Worm (Caenorhabditis elegans): ENCODE data around the gene ttr-6.

The ttr-6 gene

ce11 chrX:6630645-6631044, 33.7 kb upstream of the ttr-6 start:
- TF ChIP-seq ceh-9 (tag; optimal IDR thresholded peaks at IDR 0.05) (no peak), daf-12 (tag; optimal IDR thresholded peaks at IDR 0.05) (no peak), ama-1 (optimal IDR thresholded peaks at IDR 0.05) (no peak), ceh-16 (tag; optimal IDR thresholded peaks at IDR 0.05) (no peak)

ce11 chrX:6625275-6625674, 28.4 kb upstream of the ttr-6 start:
- TF ChIP-seq ceh-82 (tag; optimal IDR thresholded peaks at IDR 0.05) (no peak), unc-39 (tag; optimal IDR thresholded peaks at IDR 0.05) (no peak), nhr-67 (tag; optimal IDR thresholded peaks at IDR 0.05) (no peak), mml-1 (tag; optimal IDR thresholded peaks at IDR 0.05) (no peak), elt-2 (tag; optimal IDR thresholded peaks at IDR 0.05) (no peak), ceh-28 (tag; optimal IDR thresholded peaks at IDR 0.05) (no peak), fos-1 (tag; optimal IDR thresholded peaks at IDR 0.05) (no peak), fkh-10 (GFP tag; optimal IDR thresholded peaks at IDR 0.05) (no peak), nhr-11 (tag; optimal IDR thresholded peaks at IDR 0.05) (no peak), mdl-1 (tag; optimal IDR thresholded peaks at IDR 0.05) (no peak), skn-1 (tag; optimal IDR thresholded peaks at IDR 0.05) (no peak), R02D3.7 (tag; optimal IDR thresholded peaks at IDR 0.05) (no peak), daf-12 (tag; optimal IDR thresholded peaks at IDR 0.05) (no peak), eor-1 (tag; optimal IDR thresholded peaks at IDR 0.05) (no peak), pqm-1 (tag; optimal IDR thresholded peaks at IDR 0.05) (no peak), egl-27 (tag; optimal IDR thresholded peaks at IDR 0.05) (no peak), nhr-23 (tag; optimal IDR thresholded peaks at IDR 0.05) (no peak), sea-2 (GFP tag; optimal IDR thresholded peaks at IDR 0.05) (no peak)

DNA sequence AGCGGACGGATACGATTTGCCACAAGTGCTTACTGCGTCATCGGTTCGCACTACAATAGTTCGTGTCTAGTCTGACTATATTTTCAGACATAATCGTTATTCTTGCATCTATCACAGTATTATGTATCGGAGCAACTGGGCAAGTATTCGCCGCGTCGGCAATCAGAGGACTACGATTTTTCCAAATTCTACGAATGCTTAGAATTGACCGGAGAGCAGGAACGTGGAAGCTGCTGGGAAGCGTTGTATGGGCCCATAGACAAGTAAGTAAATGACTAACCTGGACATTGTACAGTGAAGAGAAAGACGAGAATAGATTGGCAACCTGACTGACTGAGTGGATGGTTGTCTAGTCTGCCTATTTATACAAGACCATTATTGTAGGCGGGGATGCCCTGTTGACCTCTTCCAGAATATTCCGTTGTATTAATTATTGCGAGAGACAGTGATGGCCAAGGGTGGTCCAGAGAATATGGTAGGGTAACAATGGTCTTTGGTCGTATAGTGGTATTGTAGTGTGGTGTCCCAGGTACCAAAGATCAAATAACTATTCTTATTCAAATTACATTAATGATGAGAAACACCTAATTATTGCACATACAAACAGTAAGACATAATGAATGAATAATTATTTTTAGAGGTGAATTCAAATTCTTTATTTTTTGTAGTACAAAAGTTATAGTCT, 25.8 kb upstream of the ttr-6 start, which contains the start of gene clec-266:
Gene clec-266 (minus strand): TSS at position 364 of the 685 bp plus-strand sequence.
- TF ChIP-seq nhr-77 (tag; optimal IDR thresholded peaks at IDR 0.05) = no peak
- TF ChIP-seq nhr-76 (tag; optimal IDR thresholded peaks at IDR 0.05) = no peak
- TF ChIP-seq R02D3.7 (tag; optimal IDR thresholded peaks at IDR 0.05) = no peak
- TF ChIP-seq hmg-11 (tag; optimal IDR thresholded peaks at IDR 0.05) = no peak
- TF ChIP-seq ZK546.5 (tag; optimal IDR thresholded peaks at IDR 0.05) = no peak
- TF ChIP-seq egl-27 (tag; optimal IDR thresholded peaks at IDR 0.05) = no peak
- TF ChIP-seq unc-62 (GFP tag; optimal IDR thresholded peaks at IDR 0.05) = no peak
- no peak for TF ChIP-seq ama-1 (optimal IDR thresholded peaks at IDR 0.05)
- no peak for TF ChIP-seq zag-1 (tag; optimal IDR thresholded peaks at IDR 0.05)
- no peak for TF ChIP-seq fkh-2 (tag; optimal IDR thresholded peaks at IDR 0.05)
- no peak for TF ChIP-seq mml-1 (tag; optimal IDR thresholded peaks at IDR 0.05)
- TF ChIP-seq ztf-4 (tag; optimal IDR thresholded peaks at IDR 0.05) = no peak
- TF ChIP-seq egl-5 (tag; optimal IDR thresholded peaks at IDR 0.05) = no peak
- no peak for TF ChIP-seq daf-12 (tag; optimal IDR thresholded peaks at IDR 0.05)
- no peak for TF ChIP-seq nhr-11 (tag; optimal IDR thresholded peaks at IDR 0.05)
- TF ChIP-seq nhr-43 (tag; optimal IDR thresholded peaks at IDR 0.05; ENCODE audit: poor library complexity, severe bottlenecking) = no peak

- TF ChIP-seq ztf-11 (tag; optimal IDR thresholded peaks at IDR 0.05) (no peak), pha-4 (tag; optimal IDR thresholded peaks at IDR 0.05) (peak; percentile 26), ceh-82 (tag; optimal IDR thresholded peaks at IDR 0.05) (no peak)
These were observed 21.8 kb upstream of the ttr-6 start, which contains the start of gene kqt-1 for ce11 chrX:6618712-6619111. kqt-1 (plus strand) TSS chrX:6619012.

ce11 chrX:6617622-6618021, 20.7 kb upstream of the ttr-6 start:
- TF ChIP-seq lin-15B (tag; optimal IDR thresholded peaks at IDR 0.05) = no peak
- no peak for TF ChIP-seq nhr-11 (tag; optimal IDR thresholded peaks at IDR 0.05)
- TF ChIP-seq ama-1 (optimal IDR thresholded peaks at IDR 0.05) = no peak
- no peak for TF ChIP-seq fkh-10 (GFP tag; optimal IDR thresholded peaks at IDR 0.05)

DNA sequence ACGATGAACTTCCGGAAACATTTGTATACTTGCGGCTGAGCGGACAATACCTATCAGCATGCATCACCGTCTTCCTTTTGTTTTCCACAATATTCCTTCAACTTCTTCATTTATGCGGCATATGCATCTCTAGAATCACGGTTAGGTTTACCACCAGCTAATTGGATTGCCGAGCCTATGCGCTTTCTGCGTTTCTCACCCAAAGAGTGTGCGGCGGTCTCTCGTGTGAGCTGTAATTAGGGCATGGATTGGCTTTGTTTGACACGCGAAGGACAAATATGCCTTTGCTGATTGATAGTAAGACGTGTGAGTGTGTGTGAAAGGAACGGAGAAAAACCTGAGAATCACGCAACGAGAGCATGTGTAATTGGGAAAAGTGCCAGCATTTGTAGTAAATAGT, 16.6 kb upstream of the ttr-6 start:
- TF ChIP-seq nhr-23 (tag; optimal IDR thresholded peaks at IDR 0.05) = no peak
- TF ChIP-seq nfya-1 (tag; optimal IDR thresholded peaks at IDR 0.05; ENCODE audit: insufficient read depth) = no peak
- TF ChIP-seq elt-2 (tag; optimal IDR thresholded peaks at IDR 0.05) = no peak
- TF ChIP-seq lin-39 (tag; optimal IDR thresholded peaks at IDR 0.05) = peak; percentile 19
- TF ChIP-seq zag-1 (tag; optimal IDR thresholded peaks at IDR 0.05) = no peak
- no peak for TF ChIP-seq nhr-11 (tag; optimal IDR thresholded peaks at IDR 0.05)
- no peak for TF ChIP-seq pqm-1 (tag; optimal IDR thresholded peaks at IDR 0.05)
- no peak for TF ChIP-seq nhr-28 (tag; optimal IDR thresholded peaks at IDR 0.05)
